Worm (Caenorhabditis elegans): ENCODE data around the gene T10C6.16.

T10C6.16 gene

DNA sequence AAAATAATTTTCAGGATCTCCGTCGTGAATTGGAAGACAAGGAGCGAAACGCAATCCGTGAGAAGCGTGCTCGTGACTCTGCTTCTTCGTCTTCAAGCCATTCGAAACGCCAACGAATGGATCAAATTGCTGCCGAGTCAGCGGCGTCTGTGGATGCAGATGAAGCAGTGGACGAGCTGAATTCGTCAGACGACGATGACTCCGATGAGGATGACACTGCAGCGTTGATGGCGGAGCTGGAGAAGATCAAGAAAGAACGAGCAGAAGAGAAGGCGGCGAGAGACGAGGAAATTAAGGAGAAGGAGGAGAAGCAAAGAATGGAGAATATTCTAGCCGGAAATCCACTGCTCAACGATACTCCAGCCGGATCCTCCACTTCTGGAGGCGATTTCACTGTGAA lies 9.2 kb downstream of the T10C6.16 start:
- TF ChIP-seq ceh-36 (tag; optimal IDR thresholded peaks at IDR 0.05) (no peak), ama-1 (optimal IDR thresholded peaks at IDR 0.05) (no peak), scrt-1 (GFP tag; IDR thresholded peaks at IDR 0.05) (no peak), sea-1 (GFP tag; conservative IDR thresholded peaks at IDR 0.05) (no peak), pes-1 (GFP tag; IDR thresholded peaks at IDR 0.05) (no peak), hnd-1 (tag; optimal IDR thresholded peaks at IDR 0.05) (no peak), tra-4 (tag; optimal IDR thresholded peaks at IDR 0.05) (no peak), hmg-4 (GFP tag; optimal IDR thresholded peaks at IDR 0.05) (no peak), flt-1 (GFP tag; IDR thresholded peaks at IDR 0.05) (no peak), B0310.2 (tag; optimal IDR thresholded peaks at IDR 0.05) (no peak)

DNA sequence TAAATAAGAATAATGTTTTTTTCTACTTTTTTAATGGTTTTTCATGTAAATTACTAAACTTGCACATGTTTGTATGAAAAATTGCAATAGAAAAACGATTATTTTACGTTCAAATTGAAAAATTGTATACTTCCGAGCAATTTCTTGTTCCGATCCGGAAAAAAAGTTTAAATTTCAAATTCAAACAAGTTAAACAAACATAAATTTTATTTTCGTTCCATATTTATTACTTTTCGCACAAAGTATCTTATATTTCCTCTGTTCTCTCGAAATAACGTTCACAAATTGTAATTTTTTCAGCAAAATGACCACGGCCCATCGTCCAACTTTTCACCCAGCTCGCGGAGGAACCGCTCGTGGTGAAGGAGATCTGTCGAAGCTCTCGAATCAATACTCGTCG lies 9.8 kb downstream of the T10C6.16 start, which contains the start of gene cwc-15:
Gene cwc-15 (plus strand): TSS at position 301 of the 400 bp plus-strand sequence.
- TF ChIP-seq hmg-4 (GFP tag; optimal IDR thresholded peaks at IDR 0.05), result no peak
- no peak for TF ChIP-seq tbx-37 (GFP tag; conservative IDR thresholded peaks at IDR 0.05)
- no peak for TF ChIP-seq ets-7 (tag; optimal IDR thresholded peaks at IDR 0.05)
- no peak for TF ChIP-seq sea-1 (GFP tag; conservative IDR thresholded peaks at IDR 0.05)
- TF ChIP-seq ceh-36 (tag; optimal IDR thresholded peaks at IDR 0.05), result no peak
- no peak for TF ChIP-seq tra-4 (tag; optimal IDR thresholded peaks at IDR 0.05)
- no peak for TF ChIP-seq ama-1 (optimal IDR thresholded peaks at IDR 0.05)

DNA sequence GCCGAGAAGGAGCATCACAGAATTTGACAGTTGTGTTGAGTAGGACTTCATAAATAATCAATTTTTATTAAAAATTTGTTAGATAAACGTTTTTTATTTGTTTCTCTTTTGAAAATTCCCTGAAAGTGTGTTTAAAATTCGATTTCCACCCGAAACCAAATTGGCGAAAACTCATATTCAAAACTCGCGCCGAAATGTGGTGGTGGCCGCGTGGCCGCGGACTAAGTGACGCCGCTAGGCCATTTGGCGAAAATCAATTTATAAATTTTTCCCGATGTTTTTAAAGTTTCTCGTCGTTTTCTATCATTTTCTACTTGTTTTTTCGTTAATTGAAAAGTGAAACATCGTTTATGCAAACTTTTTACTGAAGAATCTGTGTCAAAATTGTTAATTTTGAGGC lies 10.2 kb downstream of the T10C6.16 start:
- TF ChIP-seq tbx-37 (GFP tag; conservative IDR thresholded peaks at IDR 0.05) (peak; percentile 83), tbx-11 (GFP tag; IDR thresholded peaks at IDR 0.05) (no peak)

DNA sequence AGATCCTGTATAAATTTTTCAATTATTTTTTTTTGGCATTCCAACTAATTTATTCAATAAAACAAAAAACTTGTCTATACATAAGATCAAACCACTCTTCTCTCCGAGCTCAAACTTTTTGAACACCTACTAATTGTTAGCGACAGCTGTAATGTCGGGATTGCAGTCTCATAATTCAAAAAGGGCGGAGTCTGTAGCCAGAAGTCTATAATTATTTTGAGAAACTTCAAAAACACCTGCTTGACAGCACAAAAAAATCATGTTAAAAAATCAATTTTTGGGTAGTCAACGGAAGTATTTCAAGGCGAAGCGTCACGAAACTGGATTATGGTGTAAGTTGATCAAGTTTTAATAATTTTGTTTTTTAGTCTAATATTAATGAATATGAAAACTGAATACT lies 12.8 kb downstream of the T10C6.16 start, which contains the start of gene srx-44:
Gene srx-44 (plus strand): TSS at position 301 of the 400 bp plus-strand sequence.
- no peak for TF ChIP-seq flt-1 (GFP tag; IDR thresholded peaks at IDR 0.05)
- no peak for TF ChIP-seq ets-7 (tag; optimal IDR thresholded peaks at IDR 0.05)
- no peak for TF ChIP-seq ceh-36 (tag; optimal IDR thresholded peaks at IDR 0.05)
- TF ChIP-seq F13C5.2 (tag; optimal IDR thresholded peaks at IDR 0.05), result no peak
- TF ChIP-seq ama-1 (optimal IDR thresholded peaks at IDR 0.05), result no peak
- TF ChIP-seq scrt-1 (GFP tag; IDR thresholded peaks at IDR 0.05), result no peak
- no peak for TF ChIP-seq sea-1 (GFP tag; conservative IDR thresholded peaks at IDR 0.05)
- TF ChIP-seq pes-1 (GFP tag; IDR thresholded peaks at IDR 0.05), result no peak
- no peak for TF ChIP-seq tbx-11 (GFP tag; IDR thresholded peaks at IDR 0.05)
- no peak for TF ChIP-seq tbx-37 (GFP tag; conservative IDR thresholded peaks at IDR 0.05)
- no peak for TF ChIP-seq tra-4 (tag; optimal IDR thresholded peaks at IDR 0.05)
- TF ChIP-seq B0310.2 (tag; optimal IDR thresholded peaks at IDR 0.05), result no peak
- TF ChIP-seq aly-1 (tag; optimal IDR thresholded peaks at IDR 0.05), result no peak
- no peak for TF ChIP-seq hnd-1 (tag; optimal IDR thresholded peaks at IDR 0.05)
- TF ChIP-seq ceh-13 (GFP tag; optimal IDR thresholded peaks at IDR 0.05), result no peak
- no peak for TF ChIP-seq hmbx-1 (tag; optimal IDR thresholded peaks at IDR 0.05)
- no peak for TF ChIP-seq hmg-4 (GFP tag; optimal IDR thresholded peaks at IDR 0.05)

DNA sequence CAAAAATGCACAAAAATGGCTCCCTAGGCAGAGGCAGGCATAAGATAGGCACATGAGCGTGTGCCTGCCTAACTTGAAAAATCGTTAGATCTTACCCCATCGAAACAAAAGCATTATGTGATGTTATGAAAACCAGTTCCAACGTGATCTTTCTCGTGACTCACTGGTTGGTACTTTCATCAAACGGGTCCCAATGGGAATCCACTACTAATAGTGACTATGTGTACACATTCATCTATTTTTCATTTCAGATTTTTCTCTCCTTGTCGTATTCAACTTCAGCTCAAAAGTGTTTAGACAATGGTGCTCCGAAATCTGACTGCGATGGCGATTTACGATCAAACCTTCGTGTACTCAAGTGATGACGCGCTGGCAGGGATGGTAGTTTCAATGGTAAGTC lies 15.1 kb downstream of the T10C6.16 start, which contains the start of gene srx-43:
Gene srx-43 (plus strand): TSS at position 301 of the 400 bp plus-strand sequence.
- TF ChIP-seq ama-1 (optimal IDR thresholded peaks at IDR 0.05), result no peak
- TF ChIP-seq tbx-37 (GFP tag; conservative IDR thresholded peaks at IDR 0.05), result no peak

DNA sequence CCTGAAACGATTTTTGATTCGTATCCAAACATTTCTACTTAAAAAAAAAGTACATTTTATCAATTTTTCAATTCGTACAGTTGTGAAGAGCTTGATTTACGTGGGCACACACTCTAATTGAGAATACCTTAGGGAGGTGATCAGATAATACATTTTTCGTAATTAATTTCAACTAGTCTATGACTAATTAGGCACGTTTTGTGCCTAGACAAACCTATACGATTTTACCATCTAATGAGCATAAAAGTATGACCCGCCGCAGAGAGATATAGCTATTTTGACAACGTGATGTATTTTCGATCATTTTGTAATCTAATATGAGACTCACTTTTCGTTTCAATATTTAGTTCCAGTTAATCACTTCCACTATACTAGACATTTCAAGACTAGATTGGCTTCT lies 15.8 kb downstream of the T10C6.16 start:
- TF ChIP-seq hmg-4 (GFP tag; optimal IDR thresholded peaks at IDR 0.05), result no peak
- no peak for TF ChIP-seq tra-4 (tag; optimal IDR thresholded peaks at IDR 0.05)
- TF ChIP-seq ets-7 (tag; optimal IDR thresholded peaks at IDR 0.05), result no peak
- TF ChIP-seq hmbx-1 (tag; optimal IDR thresholded peaks at IDR 0.05), result no peak
- TF ChIP-seq B0310.2 (tag; optimal IDR thresholded peaks at IDR 0.05), result no peak
- no peak for TF ChIP-seq tbx-11 (GFP tag; IDR thresholded peaks at IDR 0.05)
- TF ChIP-seq flt-1 (GFP tag; IDR thresholded peaks at IDR 0.05), result no peak
- no peak for TF ChIP-seq ceh-36 (tag; optimal IDR thresholded peaks at IDR 0.05)
- no peak for TF ChIP-seq sea-1 (GFP tag; conservative IDR thresholded peaks at IDR 0.05)
- no peak for TF ChIP-seq pes-1 (GFP tag; IDR thresholded peaks at IDR 0.05)
- no peak for TF ChIP-seq hnd-1 (tag; optimal IDR thresholded peaks at IDR 0.05)
- TF ChIP-seq aly-1 (tag; optimal IDR thresholded peaks at IDR 0.05), result no peak

DNA sequence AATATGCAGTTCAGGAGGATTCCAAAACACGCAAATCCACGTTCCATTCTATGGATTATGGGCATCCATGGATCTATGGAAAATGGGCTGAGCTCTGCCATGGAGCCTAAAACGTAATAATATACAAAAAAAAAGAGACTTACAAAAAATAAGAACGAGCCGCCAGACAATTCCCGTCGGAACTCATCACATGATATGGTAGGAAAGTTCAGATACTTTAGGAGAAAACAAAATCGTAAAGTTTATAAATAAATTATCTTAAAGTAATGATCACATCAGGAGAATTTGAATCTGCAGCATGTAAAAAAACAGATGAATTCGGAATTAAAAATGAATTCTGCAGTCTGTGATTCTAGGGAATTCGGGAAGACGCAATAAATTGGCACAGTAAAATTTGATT lies 17.2 kb downstream of the T10C6.16 start, which contains the start of gene str-232:
Gene str-232 (minus strand): TSS at position 101 of the 400 bp plus-strand sequence.
- TF ChIP-seq tbx-11 (GFP tag; IDR thresholded peaks at IDR 0.05), result no peak
- no peak for TF ChIP-seq aly-1 (tag; optimal IDR thresholded peaks at IDR 0.05)
- no peak for TF ChIP-seq scrt-1 (GFP tag; IDR thresholded peaks at IDR 0.05)
- TF ChIP-seq flt-1 (GFP tag; IDR thresholded peaks at IDR 0.05), result no peak
- TF ChIP-seq ceh-36 (tag; optimal IDR thresholded peaks at IDR 0.05), result no peak
- no peak for TF ChIP-seq ama-1 (optimal IDR thresholded peaks at IDR 0.05)
- no peak for TF ChIP-seq pes-1 (GFP tag; IDR thresholded peaks at IDR 0.05)

DNA sequence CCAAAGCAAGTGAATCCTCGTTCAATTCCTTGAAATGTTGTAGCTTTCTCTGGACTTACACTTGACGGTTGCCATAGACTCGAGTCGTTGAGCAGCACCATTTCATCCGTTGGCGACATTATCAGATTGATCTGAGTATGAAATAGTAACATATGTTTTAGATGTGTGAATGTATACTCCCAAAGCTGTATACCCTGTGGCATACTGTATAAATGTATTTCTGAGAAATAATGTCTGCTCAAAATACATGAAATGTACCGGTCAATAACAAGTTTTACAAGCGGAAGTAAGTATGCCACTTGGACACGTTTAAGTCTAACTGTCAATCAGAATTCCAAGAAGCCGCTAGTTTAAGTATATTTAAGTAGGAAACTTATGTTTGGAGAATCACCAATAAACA lies 23.2 kb downstream of the T10C6.16 start, which contains the start of gene str-233:
Gene str-233 (minus strand): TSS at position 101 of the 400 bp plus-strand sequence.
- TF ChIP-seq B0310.2 (tag; optimal IDR thresholded peaks at IDR 0.05), result no peak
- no peak for TF ChIP-seq ceh-13 (GFP tag; optimal IDR thresholded peaks at IDR 0.05)
- no peak for TF ChIP-seq flt-1 (GFP tag; IDR thresholded peaks at IDR 0.05)

DNA sequence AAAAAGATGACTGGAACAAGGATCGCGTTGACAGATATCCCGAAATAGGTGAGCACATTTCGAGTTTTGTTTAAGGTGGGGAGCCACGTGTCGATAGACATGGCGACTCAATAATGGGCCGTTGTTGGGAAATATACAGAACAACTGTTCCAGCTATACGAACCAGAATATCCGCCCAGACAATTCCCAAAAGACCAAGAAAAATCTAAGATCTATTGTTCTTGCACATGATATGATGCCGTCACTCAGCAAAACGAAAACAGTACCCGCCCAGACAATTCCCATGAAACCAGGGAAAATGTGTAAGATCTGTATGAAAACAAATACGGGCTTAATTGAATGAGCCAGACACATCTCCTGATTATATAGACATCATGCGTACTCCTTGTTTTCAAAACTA lies 25.3 kb downstream of the T10C6.16 start, which contains the start of gene str-231:
Gene str-231 (minus strand): TSS at position 101 of the 400 bp plus-strand sequence.
- TF ChIP-seq scrt-1 (GFP tag; IDR thresholded peaks at IDR 0.05) (no peak), tra-4 (tag; optimal IDR thresholded peaks at IDR 0.05) (no peak), tbx-11 (GFP tag; IDR thresholded peaks at IDR 0.05) (no peak), F13C5.2 (tag; optimal IDR thresholded peaks at IDR 0.05) (no peak), hnd-1 (tag; optimal IDR thresholded peaks at IDR 0.05) (no peak), ceh-13 (GFP tag; optimal IDR thresholded peaks at IDR 0.05) (no peak), tbx-37 (GFP tag; conservative IDR thresholded peaks at IDR 0.05) (no peak), flt-1 (GFP tag; IDR thresholded peaks at IDR 0.05) (no peak), ceh-36 (tag; optimal IDR thresholded peaks at IDR 0.05) (no peak), ama-1 (optimal IDR thresholded peaks at IDR 0.05) (no peak), hmg-4 (GFP tag; optimal IDR thresholded peaks at IDR 0.05) (no peak), ets-7 (tag; optimal IDR thresholded peaks at IDR 0.05) (no peak), aly-1 (tag; optimal IDR thresholded peaks at IDR 0.05) (no peak), sea-1 (GFP tag; conservative IDR thresholded peaks at IDR 0.05) (no peak), B0310.2 (tag; optimal IDR thresholded peaks at IDR 0.05) (no peak), pes-1 (GFP tag; IDR thresholded peaks at IDR 0.05) (no peak), hmbx-1 (tag; optimal IDR thresholded peaks at IDR 0.05) (no peak)

All from whole organism, early embryonic.